Worm (Caenorhabditis elegans): ENCODE data around the gene F43C1.7.

F43C1.7 gene

ce11 chrIII:4234642-4235295, 7.6 kb downstream of the F43C1.7 start:
- TF ChIP-seq ceh-39 (tag; optimal IDR thresholded peaks at IDR 0.05) (no peak), blmp-1 (tag; optimal IDR thresholded peaks at IDR 0.05) (no peak), mep-1 (tag; optimal IDR thresholded peaks at IDR 0.05) (no peak), snpc-4 (tag; optimal IDR thresholded peaks at IDR 0.05) (no peak), lsy-2 (tag; optimal IDR thresholded peaks at IDR 0.05) (no peak), tbx-8 (GFP tag; optimal IDR thresholded peaks at IDR 0.05) (no peak), ceh-83 (GFP tag; optimal IDR thresholded peaks at IDR 0.05) (no peak), sptf-1 (tag; optimal IDR thresholded peaks at IDR 0.05) (no peak), nhr-237 (tag; optimal IDR thresholded peaks at IDR 0.05) (no peak), flh-1 (GFP tag; optimal IDR thresholded peaks at IDR 0.05) (no peak)

- no peak for TF ChIP-seq flh-1 (GFP tag; optimal IDR thresholded peaks at IDR 0.05)
- no peak for TF ChIP-seq cnd-1 (tag; optimal IDR thresholded peaks at IDR 0.05)
- TF ChIP-seq unc-62 (GFP tag; optimal IDR thresholded peaks at IDR 0.05), result no peak
- TF ChIP-seq unc-39 (tag; optimal IDR thresholded peaks at IDR 0.05), result no peak
- no peak for TF ChIP-seq nhr-237 (tag; optimal IDR thresholded peaks at IDR 0.05)
- TF ChIP-seq elt-3 (tag; optimal IDR thresholded peaks at IDR 0.05), result no peak
- TF ChIP-seq nhr-2 (tag; optimal IDR thresholded peaks at IDR 0.05), result no peak
- no peak for TF ChIP-seq bed-3 (GFP tag; optimal IDR thresholded peaks at IDR 0.05)
- TF ChIP-seq unc-120 (tag; optimal IDR thresholded peaks at IDR 0.05; ENCODE audit: poor library complexity, severe bottlenecking), result no peak
- TF ChIP-seq snpc-4 (tag; optimal IDR thresholded peaks at IDR 0.05), result no peak
- no peak for TF ChIP-seq ceh-83 (GFP tag; optimal IDR thresholded peaks at IDR 0.05)
- TF ChIP-seq blmp-1 (tag; optimal IDR thresholded peaks at IDR 0.05), result no peak
- TF ChIP-seq mls-2 (tag; optimal IDR thresholded peaks at IDR 0.05), result no peak
- no peak for TF ChIP-seq ceh-43 (GFP tag; optimal IDR thresholded peaks at IDR 0.05)
- no peak for TF ChIP-seq ztf-11 (tag; optimal IDR thresholded peaks at IDR 0.05)
- no peak for TF ChIP-seq sptf-1 (tag; optimal IDR thresholded peaks at IDR 0.05)
- TF ChIP-seq ceh-39 (tag; optimal IDR thresholded peaks at IDR 0.05), result no peak
- TF ChIP-seq nhr-76 (tag; optimal IDR thresholded peaks at IDR 0.05), result no peak
- no peak for TF ChIP-seq ham-2 (GFP tag; optimal IDR thresholded peaks at IDR 0.05)
- TF ChIP-seq mab-5 (tag; optimal IDR thresholded peaks at IDR 0.05), result no peak
Measured at ce11 chrIII:4232811-4233269, 9.5 kb downstream of the F43C1.7 start, which contains the start of gene nhr-20. TSS of gene nhr-20 (minus strand) at chrIII:4233219.

- TF ChIP-seq cnd-1 (tag; optimal IDR thresholded peaks at IDR 0.05) (no peak), unc-62 (GFP tag; optimal IDR thresholded peaks at IDR 0.05) (no peak), ceh-43 (GFP tag; optimal IDR thresholded peaks at IDR 0.05) (no peak), nhr-12 (tag; optimal IDR thresholded peaks at IDR 0.05) (no peak), snpc-4 (tag; optimal IDR thresholded peaks at IDR 0.05) (no peak), blmp-1 (tag; optimal IDR thresholded peaks at IDR 0.05) (no peak), elt-1 (tag; optimal IDR thresholded peaks at IDR 0.05; ENCODE audit: borderline replicate concordance, insufficient read depth) (no peak), zip-8 (tag; optimal IDR thresholded peaks at IDR 0.05) (no peak)
Measured at ce11 chrIII:4231372-4231771, 11.0 kb downstream of the F43C1.7 start.

- no peak for TF ChIP-seq unc-39 (tag; optimal IDR thresholded peaks at IDR 0.05)
- peak; percentile 52 for TF ChIP-seq lsy-2 (tag; optimal IDR thresholded peaks at IDR 0.05)
- TF ChIP-seq nhr-2 (tag; optimal IDR thresholded peaks at IDR 0.05), result no peak
- no peak for TF ChIP-seq sem-2 (GFP tag; optimal IDR thresholded peaks at IDR 0.05)
Measured at ce11 chrIII:4230092-4230491, 12.3 kb downstream of the F43C1.7 start.

- no peak for TF ChIP-seq sptf-1 (tag; optimal IDR thresholded peaks at IDR 0.05)
- TF ChIP-seq M03D4.4 (tag; optimal IDR thresholded peaks at IDR 0.05), result no peak
- TF ChIP-seq lin-32 (GFP tag; optimal IDR thresholded peaks at IDR 0.05), result no peak
- TF ChIP-seq ceh-43 (GFP tag; optimal IDR thresholded peaks at IDR 0.05), result no peak
- TF ChIP-seq tbx-8 (GFP tag; optimal IDR thresholded peaks at IDR 0.05), result no peak
- no peak for TF ChIP-seq ztf-11 (tag; optimal IDR thresholded peaks at IDR 0.05)
- no peak for TF ChIP-seq ces-1 (GFP tag; optimal IDR thresholded peaks at IDR 0.05)
- TF ChIP-seq ham-2 (GFP tag; optimal IDR thresholded peaks at IDR 0.05), result no peak
- no peak for TF ChIP-seq sem-2 (GFP tag; optimal IDR thresholded peaks at IDR 0.05)
- no peak for TF ChIP-seq lin-13 (tag; optimal IDR thresholded peaks at IDR 0.05)
- no peak for TF ChIP-seq pha-4 (tag; optimal IDR thresholded peaks at IDR 0.05)
- no peak for TF ChIP-seq lsy-2 (tag; optimal IDR thresholded peaks at IDR 0.05)
- TF ChIP-seq mep-1 (tag; optimal IDR thresholded peaks at IDR 0.05), result no peak
- no peak for TF ChIP-seq cnd-1 (tag; optimal IDR thresholded peaks at IDR 0.05)
- TF ChIP-seq nhr-237 (tag; optimal IDR thresholded peaks at IDR 0.05), result no peak
- no peak for TF ChIP-seq unc-62 (GFP tag; optimal IDR thresholded peaks at IDR 0.05)
- TF ChIP-seq mab-5 (tag; optimal IDR thresholded peaks at IDR 0.05), result no peak
- no peak for TF ChIP-seq ceh-83 (GFP tag; optimal IDR thresholded peaks at IDR 0.05)
- no peak for TF ChIP-seq nhr-2 (tag; optimal IDR thresholded peaks at IDR 0.05)
Measured at ce11 chrIII:4228841-4229240, 13.5 kb downstream of the F43C1.7 start, which contains the start of gene F43C1.5. TSS of gene F43C1.5 (plus strand) at chrIII:4229141.
